Fruit fly (Drosophila melanogaster): ENCODE results near the gene mRpS6.

mRpS6 gene

dm6 chr3L:4406653-4407257 is 42.4 kb downstream of the mRpS6 start, which contains the start of gene TP53INP (continued):
- TF ChIP-seq Scr (GFP tag; IDR thresholded peaks at IDR 0.05; ENCODE audit: partially characterized antibody) (no peak; the same call in none of the 2 replicates), Rfx (GFP tag; IDR thresholded peaks at IDR 0.05) (peak; percentile 64), CG12942 (GFP tag; optimal IDR thresholded peaks at IDR 0.05) (peak; percentile 66), seq (GFP tag; IDR thresholded peaks at IDR 0.05) (peak; percentile 74; the same call in 1 of the 2 replicates), Drgx (GFP tag; IDR thresholded peaks at IDR 0.05) (peak; percentile 69), CG3281 (GFP tag; optimal IDR thresholded peaks at IDR 0.05) (peak; percentile 89), Bteb2 (GFP tag; optimal IDR thresholded peaks at IDR 0.05) (peak; percentile 71), al (GFP tag; IDR thresholded peaks at IDR 0.05) (peak; percentile 44; the same call in 1 of the 2 replicates), CG6791 (GFP tag; IDR thresholded peaks at IDR 0.05; ENCODE audit: partially characterized antibody) (peak; percentile 41; the same call in 1 of the 3 replicates), trem (tag; optimal IDR thresholded peaks at IDR 0.05) (peak; percentile 72), Rx (GFP tag; IDR thresholded peaks at IDR 0.05) (peak; percentile 53), fu2 (GFP tag; optimal IDR thresholded peaks at IDR 0.05) (peak; percentile 10), CG4404 (GFP tag; IDR thresholded peaks at IDR 0.05) (peak; percentile 69), CG1832 (GFP tag; optimal IDR thresholded peaks at IDR 0.05) (no peak), sqz (GFP tag; optimal IDR thresholded peaks at IDR 0.05) (peak; percentile 76), CG32767 (GFP tag; IDR thresholded peaks at IDR 0.05) (peak; percentile 79), tap (tag; optimal IDR thresholded peaks at IDR 0.05) (peak; percentile 68), CG18599 (GFP tag; optimal IDR thresholded peaks at IDR 0.05) (peak; percentile 92), Hr39 (optimal IDR thresholded peaks at IDR 0.05) (no peak), Deaf1 (tag; optimal IDR thresholded peaks at IDR 0.05) (peak; percentile 75), Neu2 (GFP tag; optimal IDR thresholded peaks at IDR 0.05; ENCODE audit: borderline replicate concordance) (peak; percentile 48), CG15011 (GFP tag; optimal IDR thresholded peaks at IDR 0.05) (peak; percentile 80), CG7357 (GFP tag; IDR thresholded peaks at IDR 0.05) (peak; percentile 65; the same call in 2 of the 3 replicates), jigr1 (GFP tag; IDR thresholded peaks at IDR 0.05) (peak; percentile 73), her (GFP tag; optimal IDR thresholded peaks at IDR 0.05) (peak; percentile 74), cad (GFP tag; optimal IDR thresholded peaks at IDR 0.05) (no peak), CG17612 (GFP tag; IDR thresholded peaks at IDR 0.05) (no peak), inv (GFP tag; IDR thresholded peaks at IDR 0.05; ENCODE audit: partially characterized antibody) (no peak), cas (GFP tag; IDR thresholded peaks at IDR 0.05) (no peak), YL-1 (GFP tag; optimal IDR thresholded peaks at IDR 0.05) (peak; percentile 55), CG2120 (GFP tag; optimal IDR thresholded peaks at IDR 0.05) (peak; percentile 81), CG2875 (GFP tag; optimal IDR thresholded peaks at IDR 0.05) (peak; percentile 80), ttk (GFP tag; IDR thresholded peaks at IDR 0.05) (peak; percentile 58), Abd-B (GFP tag; optimal IDR thresholded peaks at IDR 0.05) (peak; percentile 88), lmd (GFP tag; IDR thresholded peaks at IDR 0.05) (peak; percentile 79), CG12744 (GFP tag; optimal IDR thresholded peaks at IDR 0.05) (peak; percentile 43), CG10147 (GFP tag; optimal IDR thresholded peaks at IDR 0.05) (peak; percentile 93), CG4282 (GFP tag; optimal IDR thresholded peaks at IDR 0.05) (no peak), CG5245 (GFP tag; optimal IDR thresholded peaks at IDR 0.05) (peak; percentile 65), h (optimal IDR thresholded peaks at IDR 0.05) (no peak), D19A (tag; optimal IDR thresholded peaks at IDR 0.05) (peak; percentile 100), stc (GFP tag; IDR thresholded peaks at IDR 0.05) (peak; percentile 66), CG11247 (GFP tag; IDR thresholded peaks at IDR 0.05) (0 out of 2 replicates have a peak, but pooled peaks have one; percentile 28), CG8089 (GFP tag; optimal IDR thresholded peaks at IDR 0.05) (peak; percentile 78), slbo (GFP tag; IDR thresholded peaks at IDR 0.05) (peak; percentile 76), fd102C (GFP tag; optimal IDR thresholded peaks at IDR 0.05) (peak; percentile 52), Atf6 (GFP tag; IDR thresholded peaks at IDR 0.05) (peak; percentile 83; the same call in 1 of the 2 replicates), CG16813 (GFP tag; IDR thresholded peaks at IDR 0.05; ENCODE audit: partially characterized antibody) (peak; percentile 29; the same call in 1 of the 3 replicates), Optix (GFP tag; IDR thresholded peaks at IDR 0.05) (no peak), Bgb (GFP tag; IDR thresholded peaks at IDR 0.05; ENCODE audit: partially characterized antibody) (peak; percentile 48; the same call in 1 of the 2 replicates), pb (GFP tag; optimal IDR thresholded peaks at IDR 0.05) (peak; percentile 55)
